Worm (Caenorhabditis elegans) whole organism, late embryonic: Measurements from ENCODE around the gene H20E11.3.

Source experiments
- C08G9.2 ChIP-seq: sonication (generic microtip); optimal IDR thresholded peaks from 2 replicates; lab custom pipeline; 2016; ENCODE audit warnings: mild to moderate bottlenecking, missing genetic modification characterization, moderate library complexity, missing compliant biosample characterization
- T23F11.4 ChIP-seq: fragments of 200-800 bp; sonication (Bioruptor generic); optimal IDR thresholded peaks from 2 replicates; lab custom pipeline; 2018; ENCODE audit warnings: mild to moderate bottlenecking, missing genetic modification characterization, missing compliant biosample characterization
- Y22D7AL.16 ChIP-seq: sonication (generic microtip); optimal IDR thresholded peaks from 2 replicates; lab custom pipeline; 2016; ENCODE audit warnings: missing genetic modification characterization, missing compliant biosample characterization
- ahr-1 ChIP-seq: sonication (generic microtip); optimal IDR thresholded peaks from 2 replicates; lab custom pipeline; 2016; ENCODE audit warnings: missing genetic modification characterization, missing compliant biosample characterization
- ceh-14 ChIP-seq: sonication (generic microtip); optimal IDR thresholded peaks from 2 replicates; lab custom pipeline; 2016; ENCODE audit warnings: missing genotype, missing genetic modification characterization, missing compliant biosample characterization
- ceh-18 ChIP-seq: sonication (generic microtip); optimal IDR thresholded peaks from 2 replicates; lab custom pipeline; 2016; ENCODE audit warnings: missing genetic modification characterization, missing compliant biosample characterization
- ceh-19 ChIP-seq: fragments of 200-800 bp; sonication (Bioruptor generic); optimal IDR thresholded peaks from 2 replicates; lab custom pipeline; 2018; ENCODE audit warnings: mild to moderate bottlenecking, missing genetic modification characterization, missing compliant biosample characterization
- ceh-2 ChIP-seq: sonication (generic microtip); optimal IDR thresholded peaks from 2 replicates; lab custom pipeline; 2016; ENCODE audit warnings: missing genotype, missing genetic modification characterization, missing compliant biosample characterization
- ceh-31 ChIP-seq: sonication (generic microtip); optimal IDR thresholded peaks from 2 replicates; lab custom pipeline; 2016; ENCODE audit warnings: missing genetic modification characterization, missing compliant biosample characterization
- ceh-34 ChIP-seq: sonication (generic microtip); optimal IDR thresholded peaks from 2 replicates; lab custom pipeline; 2016; ENCODE audit warnings: mild to moderate bottlenecking, missing genetic modification characterization, missing compliant biosample characterization
- ceh-45 ChIP-seq: fragments of 200-800 bp; sonication (Bioruptor generic); IDR thresholded peaks from 2 replicates; pipeline ENCODE4 v1.3.6; 2022; ENCODE audit warnings: missing genetic modification reagents, missing genetic modification characterization, missing compliant biosample characterization
- ceh-48 ChIP-seq: sonication (generic microtip); optimal IDR thresholded peaks from 2 replicates; lab custom pipeline; 2016; ENCODE audit warnings: missing genetic modification characterization, inconsistent platforms, missing compliant biosample characterization
- ceh-6 ChIP-seq: fragments of 200-800 bp; sonication (Bioruptor generic); optimal IDR thresholded peaks from 2 replicates; lab custom pipeline; 2018; ENCODE audit warnings: mild to moderate bottlenecking, missing genetic modification characterization, missing compliant biosample characterization
- ceh-9 ChIP-seq: sonication (generic microtip); optimal IDR thresholded peaks from 2 replicates; lab custom pipeline; 2016; ENCODE audit warnings: mild to moderate bottlenecking, missing genetic modification characterization, inconsistent platforms, missing compliant biosample characterization
- dmd-4 ChIP-seq: sonication (generic microtip); optimal IDR thresholded peaks from 2 replicates; lab custom pipeline; 2016; ENCODE audit warnings: borderline replicate concordance, missing genetic modification characterization, missing compliant biosample characterization
- elt-2 ChIP-seq: sonication (generic microtip); optimal IDR thresholded peaks from 2 replicates; lab custom pipeline; 2016; ENCODE audit warnings: missing genetic modification reagents, missing genetic modification characterization, missing compliant biosample characterization
- elt-4 ChIP-seq: sonication (generic microtip); optimal IDR thresholded peaks from 2 replicates; lab custom pipeline; 2016; ENCODE audit warnings: missing genetic modification characterization, missing compliant biosample characterization
- eyg-1 ChIP-seq: sonication (generic microtip); optimal IDR thresholded peaks from 2 replicates; lab custom pipeline; 2016; ENCODE audit warnings: missing genotype, missing genetic modification characterization, missing compliant biosample characterization
- fkh-10 ChIP-seq: fragments of 150-350 bp; optimal IDR thresholded peaks from 2 replicates; lab custom pipeline; 2014; ENCODE audit warnings: missing biosample characterization, missing genetic modification reagents, missing genetic modification characterization
- gmeb-2 ChIP-seq: sonication (generic microtip); optimal IDR thresholded peaks from 2 replicates; lab custom pipeline; 2016; ENCODE audit warnings: missing genetic modification characterization, inconsistent platforms, missing compliant biosample characterization
- hlh-15 ChIP-seq: sonication (generic microtip); optimal IDR thresholded peaks from 2 replicates; lab custom pipeline; 2016; ENCODE audit warnings: missing genetic modification characterization, missing compliant biosample characterization
- nfya-1 ChIP-seq: sonication (generic microtip); optimal IDR thresholded peaks from 2 replicates; lab custom pipeline; 2017; ENCODE audit warnings: missing genetic modification characterization, mild to moderate bottlenecking, missing compliant biosample characterization, antibody characterized with exemption, moderate library complexity
- nhr-11 ChIP-seq: fragments of 150-350 bp; optimal IDR thresholded peaks from 2 replicates; lab custom pipeline; 2014; ENCODE audit warnings: missing biosample characterization, missing genetic modification characterization
- pag-3 ChIP-seq: sonication (generic microtip); optimal IDR thresholded peaks from 2 replicates; lab custom pipeline; 2016; ENCODE audit warnings: missing compliant biosample characterization, missing genetic modification characterization, borderline replicate concordance
- pha-2 ChIP-seq: sonication (generic microtip); optimal IDR thresholded peaks from 2 replicates; lab custom pipeline; 2017; ENCODE audit warnings: mild to moderate bottlenecking, missing genetic modification characterization, missing compliant biosample characterization
- pha-4 ChIP-seq: fragments of 150-350 bp; optimal IDR thresholded peaks from 2 replicates; lab custom pipeline; 2018; ENCODE audit warnings: missing biosample characterization, missing genetic modification reagents, missing genetic modification characterization
- pros-1 ChIP-seq: fragments of 150-350 bp; optimal IDR thresholded peaks from 2 replicates; lab custom pipeline; 2014; ENCODE audit warnings: missing biosample characterization, missing genetic modification reagents, missing genetic modification characterization
- ref-2 ChIP-seq: sonication (generic microtip); optimal IDR thresholded peaks from 2 replicates; lab custom pipeline; 2016; ENCODE audit warnings: missing genetic modification characterization, missing compliant biosample characterization
- rnt-1 ChIP-seq: sonication (generic microtip); optimal IDR thresholded peaks from 2 replicates; lab custom pipeline; 2016; ENCODE audit warnings: missing genetic modification characterization, missing compliant biosample characterization
- sdc-2 ChIP-seq: sonication (generic microtip); optimal IDR thresholded peaks from 2 replicates; lab custom pipeline; 2016; ENCODE audit warnings: missing genotype, missing genetic modification characterization, missing compliant biosample characterization
- sox-4 ChIP-seq: sonication (generic microtip); optimal IDR thresholded peaks from 2 replicates; lab custom pipeline; 2017; ENCODE audit warnings: mild to moderate bottlenecking, missing genetic modification characterization, inconsistent platforms, missing compliant biosample characterization
- syd-9 ChIP-seq: sonication (generic microtip); optimal IDR thresholded peaks from 2 replicates; lab custom pipeline; 2016; ENCODE audit warnings: mild to moderate bottlenecking, missing genetic modification characterization, moderate library complexity, missing compliant biosample characterization
- tbx-2 ChIP-seq: sonication (generic microtip); optimal IDR thresholded peaks from 2 replicates; lab custom pipeline; 2016; ENCODE audit warnings: missing genetic modification characterization, missing compliant biosample characterization
- ttx-3 ChIP-seq: sonication (generic microtip); optimal IDR thresholded peaks from 2 replicates; lab custom pipeline; 2016; ENCODE audit warnings: missing genetic modification reagents, missing genetic modification characterization, missing compliant biosample characterization
- unc-42 ChIP-seq: sonication (generic microtip); optimal IDR thresholded peaks from 2 replicates; lab custom pipeline; 2016; ENCODE audit warnings: missing genotype, missing genetic modification characterization, missing compliant biosample characterization
- unc-86 ChIP-seq: sonication (generic microtip); optimal IDR thresholded peaks from 2 replicates; lab custom pipeline; 2016; ENCODE audit warnings: missing genetic modification characterization, missing compliant biosample characterization

The H20E11.3 gene

ce11 chrIV:6804815-6805214, 19.8 kb upstream of the H20E11.3 start, which contains the start of gene C17H12.37:
TSS of gene C17H12.37 (plus strand) at chrIV:6805115.
- TF ChIP-seq ahr-1 (no peak), unc-86 (tag; lab: Kevin White, UChicago) (no peak), unc-42 (tag; lab: Kevin White, UChicago) (no peak), ceh-2 (tag; lab: Kevin White, UChicago) (no peak), ttx-3 (no peak), rnt-1 (tag; lab: Kevin White, UChicago) (no peak), pha-4 (tag; lab: Kevin White, UChicago) (no peak), eyg-1 (no peak), elt-2 (tag; lab: Kevin White, UChicago) (no peak), tbx-2 (no peak), gmeb-2 (tag; lab: Kevin White, UChicago) (no peak), ceh-45 (GFP tag; lab: Robert Waterston, UW) (no peak), ceh-9 (tag; lab: Kevin White, UChicago) (no peak), ref-2 (tag; lab: Kevin White, UChicago) (no peak), dmd-4 (no peak), pros-1 (tag; lab: Kevin White, UChicago) (no peak), Y22D7AL.16 (tag; lab: Kevin White, UChicago) (no peak), sox-4 (tag; lab: Kevin White, UChicago) (no peak), T23F11.4 (no peak), pag-3 (tag; lab: Kevin White, UChicago) (no peak)

- peak; percentile 86 for TF ChIP-seq unc-42 (tag; lab: Kevin White, UChicago)
- TF ChIP-seq ceh-48, result no peak
- TF ChIP-seq ceh-18 (tag; lab: Kevin White, UChicago), result peak; percentile 15
- TF ChIP-seq ceh-2 (tag; lab: Kevin White, UChicago), result no peak
- TF ChIP-seq ceh-45 (GFP tag; lab: Robert Waterston, UW), result no peak
- TF ChIP-seq ceh-31 (tag; lab: Kevin White, UChicago), result peak; percentile 13
- TF ChIP-seq ref-2 (tag; lab: Kevin White, UChicago), result no peak
- TF ChIP-seq, all 69 proteins: peak for 3
Measured at ce11 chrIV:6806475-6807063, 18.0 kb upstream of the H20E11.3 start, which contains the start of gene C17H12.10. TSS of gene C17H12.10 (plus strand) at chrIV:6806799.

ce11 chrIV:6809756-6810155, 14.9 kb upstream of the H20E11.3 start:
- TF ChIP-seq elt-4 (no peak), pag-3 (tag; lab: Kevin White, UChicago) (no peak), ref-2 (tag; lab: Kevin White, UChicago) (peak; percentile 68), syd-9 (tag; lab: Kevin White, UChicago) (peak; percentile 52), ahr-1 (no peak), ceh-48 (no peak), ceh-19 (GFP tag; lab: Kevin White, UChicago) (peak; percentile 75), nfya-1 (tag; lab: Kevin White, UChicago) (peak; percentile 70), unc-42 (tag; lab: Kevin White, UChicago) (peak; percentile 59), ceh-34 (tag; lab: Kevin White, UChicago) (peak; percentile 82), ceh-31 (tag; lab: Kevin White, UChicago) (peak; percentile 86), ceh-14 (tag; lab: Kevin White, UChicago) (peak; percentile 29), fkh-10 (peak; percentile 26), sdc-2 (tag; lab: Kevin White, UChicago) (peak; percentile 42), nhr-11 (tag; lab: Kevin White, UChicago) (no peak), C08G9.2 (tag; lab: Kevin White, UChicago) (peak; percentile 3), pha-2 (tag; lab: Kevin White, UChicago) (no peak), hlh-15 (tag; lab: Kevin White, UChicago) (no peak), ceh-6 (GFP tag; lab: Kevin White, UChicago) (no peak), ceh-18 (tag; lab: Kevin White, UChicago) (no peak), tbx-2 (peak; percentile 54)
